Worm (Caenorhabditis elegans) whole organism, L2 larva: ENCODE results near the gene dnj-5.

Experiments
- C34F6.9 ChIP-seq: fragments of 150-350 bp; optimal IDR thresholded peaks from 2 replicates; lab custom pipeline; 2014; ENCODE audit warnings: missing biosample characterization, missing genetic modification characterization
- F13H6.1 ChIP-seq: sonication (generic microtip); optimal IDR thresholded peaks from 2 replicates; lab custom pipeline; 2016; ENCODE audit warnings: missing genetic modification characterization, missing compliant biosample characterization
- Y55F3AM.14 ChIP-seq: fragments of 200-800 bp; sonication (Bioruptor generic); optimal IDR thresholded peaks from 2 replicates; lab custom pipeline; 2018; ENCODE audit warnings: mild to moderate bottlenecking, missing genetic modification characterization, missing compliant biosample characterization
- ZK546.5 ChIP-seq: sonication (generic microtip); optimal IDR thresholded peaks from 2 replicates; lab custom pipeline; 2017; ENCODE audit warnings: missing biosample characterization, missing genetic modification characterization
- aly-2 ChIP-seq: fragments of 150-350 bp; optimal IDR thresholded peaks from 2 replicates; lab custom pipeline; 2014; ENCODE audit warnings: missing biosample characterization, missing genetic modification characterization
- ama-1 ChIP-seq: fragments of 150-350 bp; optimal IDR thresholded peaks from 2 replicates; lab custom pipeline; 2018; ENCODE audit warnings: inconsistent platforms
- blmp-1 ChIP-seq: sonication (generic microtip); optimal IDR thresholded peaks from 2 replicates; lab custom pipeline; 2017; ENCODE audit warnings: missing genetic modification characterization, mild to moderate bottlenecking, missing compliant biosample characterization, antibody characterized with exemption, moderate library complexity; ENCODE audit not compliant: insufficient read depth
- ceh-16 ChIP-seq: fragments of 150-350 bp; optimal IDR thresholded peaks from 2 replicates; lab custom pipeline; 2014; ENCODE audit warnings: missing biosample characterization, missing genetic modification characterization
- ceh-82 ChIP-seq: fragments of 150-350 bp; optimal IDR thresholded peaks from 2 replicates; lab custom pipeline; 2014; ENCODE audit warnings: missing biosample characterization, missing genetic modification characterization
- crh-2 ChIP-seq: sonication (generic microtip); optimal IDR thresholded peaks from 2 replicates; lab custom pipeline; 2017; ENCODE audit warnings: missing biosample characterization, missing genetic modification characterization
- dmd-4 ChIP-seq: sonication (generic microtip); optimal IDR thresholded peaks from 2 replicates; lab custom pipeline; 2017; ENCODE audit warnings: missing biosample characterization, missing genetic modification characterization
- egl-27 ChIP-seq: sonication (generic microtip); optimal IDR thresholded peaks from 3 replicates; lab custom pipeline; 2017; ENCODE audit warnings: missing biosample characterization, missing genetic modification reagents, missing genetic modification characterization
- elt-1 ChIP-seq: fragments of 150-350 bp; optimal IDR thresholded peaks from 2 replicates; lab custom pipeline; 2014; ENCODE audit warnings: missing biosample characterization, missing genetic modification characterization
- elt-3 ChIP-seq: sonication (generic microtip); optimal IDR thresholded peaks from 2 replicates; lab custom pipeline; 2017; ENCODE audit warnings: missing biosample characterization, missing genetic modification characterization
- fos-1 ChIP-seq: fragments of 150-350 bp; optimal IDR thresholded peaks from 2 replicates; lab custom pipeline; 2014; ENCODE audit warnings: missing biosample characterization, missing genetic modification characterization
- gmeb-1 ChIP-seq: fragments of 150-350 bp; optimal IDR thresholded peaks from 2 replicates; lab custom pipeline; 2014; ENCODE audit warnings: missing biosample characterization, missing genetic modification characterization
- lin-11 ChIP-seq: fragments of 150-350 bp; sonication (generic microtip); optimal IDR thresholded peaks from 2 replicates; lab custom pipeline; 2014; ENCODE audit warnings: missing biosample characterization, missing genetic modification characterization, inconsistent platforms, mixed read lengths
- lin-13 ChIP-seq: fragments of 150-350 bp; optimal IDR thresholded peaks from 2 replicates; lab custom pipeline; 2014; ENCODE audit warnings: missing biosample characterization, missing genetic modification reagents, missing genetic modification characterization
- lin-39 ChIP-seq: fragments of 150-350 bp; optimal IDR thresholded peaks from 2 replicates; lab custom pipeline; 2014; ENCODE audit warnings: missing biosample characterization, missing genetic modification reagents, missing genetic modification characterization
- lsy-2 ChIP-seq, 2 experiments: fragments of 150-350 bp in 1 of 2; sonication (generic microtip) in 1 of 2; optimal IDR thresholded peaks; 2 replicates each; lab custom pipeline; 2014 to 2017; ENCODE audit warnings: missing biosample characterization in 2 of 2, missing genetic modification characterization in 2 of 2
- mab-5 ChIP-seq: fragments of 150-350 bp; optimal IDR thresholded peaks from 2 replicates; lab custom pipeline; 2014; ENCODE audit warnings: missing biosample characterization, missing genetic modification characterization
- nhr-10 ChIP-seq: sonication (generic microtip); optimal IDR thresholded peaks from 2 replicates; lab custom pipeline; 2017; ENCODE audit warnings: missing biosample characterization, missing genetic modification characterization
- nhr-11 ChIP-seq: fragments of 150-350 bp; optimal IDR thresholded peaks from 2 replicates; lab custom pipeline; 2014; ENCODE audit warnings: missing biosample characterization, missing genetic modification characterization
- nhr-129 ChIP-seq: fragments of 150-350 bp; optimal IDR thresholded peaks from 2 replicates; lab custom pipeline; 2014; ENCODE audit warnings: missing biosample characterization, missing genetic modification characterization
- nhr-21 ChIP-seq: fragments of 150-350 bp; optimal IDR thresholded peaks from 2 replicates; lab custom pipeline; 2014; ENCODE audit warnings: missing biosample characterization, missing genetic modification characterization
- nhr-23 ChIP-seq: fragments of 150-350 bp; optimal IDR thresholded peaks from 2 replicates; lab custom pipeline; 2014; ENCODE audit warnings: missing biosample characterization, missing genetic modification reagents, missing genetic modification characterization
- nhr-237 ChIP-seq: fragments of 150-350 bp; optimal IDR thresholded peaks from 2 replicates; lab custom pipeline; 2014; ENCODE audit warnings: missing biosample characterization, missing genetic modification characterization
- nhr-25 ChIP-seq: fragments of 150-350 bp; sonication (generic microtip); optimal IDR thresholded peaks from 3 replicates; lab custom pipeline; 2014; ENCODE audit warnings: missing biosample characterization, missing genetic modification characterization
- nhr-6 ChIP-seq: fragments of 150-350 bp; optimal IDR thresholded peaks from 2 replicates; lab custom pipeline; 2014; ENCODE audit warnings: missing biosample characterization, missing genetic modification characterization
- nhr-77 ChIP-seq: fragments of 150-350 bp; optimal IDR thresholded peaks from 2 replicates; lab custom pipeline; 2014; ENCODE audit warnings: missing biosample characterization, missing genetic modification characterization
- peb-1 ChIP-seq: fragments of 150-350 bp; optimal IDR thresholded peaks from 2 replicates; lab custom pipeline; 2014; ENCODE audit warnings: missing biosample characterization, missing genetic modification characterization
- sem-4 ChIP-seq: fragments of 150-350 bp; optimal IDR thresholded peaks from 2 replicates; lab custom pipeline; 2014; ENCODE audit warnings: missing biosample characterization, missing genetic modification reagents, missing genetic modification characterization
- skn-1 ChIP-seq: sonication (generic microtip); optimal IDR thresholded peaks from 2 replicates; lab custom pipeline; 2017; ENCODE audit warnings: missing biosample characterization, missing genetic modification characterization
- sma-3 ChIP-seq: sonication (generic microtip); optimal IDR thresholded peaks from 2 replicates; lab custom pipeline; 2016; ENCODE audit warnings: missing genetic modification reagents, missing genetic modification characterization, missing compliant biosample characterization
- sma-9 ChIP-seq, 2 experiments: fragments of 150-350 bp in 1 of 2; sonication (generic microtip) in 1 of 2; optimal IDR thresholded peaks; 2 replicates each; lab custom pipeline; 2014 to 2016; ENCODE audit warnings: missing genetic modification characterization in 2 of 2, mild to moderate bottlenecking in 1 of 2, missing biosample characterization in 1 of 2, missing compliant biosample characterization in 1 of 2, missing genetic modification reagents in 1 of 2, moderate library complexity in 1 of 2
- unc-55 ChIP-seq: fragments of 150-350 bp; sonication (generic microtip); optimal IDR thresholded peaks from 3 replicates; lab custom pipeline; 2014; ENCODE audit warnings: missing biosample characterization, missing genetic modification reagents, missing genetic modification characterization
- zag-1 ChIP-seq: fragments of 150-350 bp; optimal IDR thresholded peaks from 2 replicates; lab custom pipeline; 2014; ENCODE audit warnings: missing biosample characterization, missing genetic modification characterization
- ztf-1 ChIP-seq: fragments of 200-800 bp; sonication (Bioruptor generic); conservative IDR thresholded peaks from 2 replicates; pipeline ENCODE4 v1.3.6; 2022; ENCODE audit warnings: missing genetic modification characterization, missing compliant biosample characterization
- ztf-11 ChIP-seq: sonication (generic microtip); optimal IDR thresholded peaks from 2 replicates; lab custom pipeline; 2017; ENCODE audit warnings: missing biosample characterization, missing genetic modification characterization
- ztf-4 ChIP-seq: fragments of 150-350 bp; optimal IDR thresholded peaks from 2 replicates; lab custom pipeline; 2014; ENCODE audit warnings: missing biosample characterization, missing genetic modification characterization

Gene dnj-5

ce11 chrII:6830012-6830411, 28.1 kb downstream of the dnj-5 start:
- TF ChIP-seq lin-13 (GFP tag; lab: Kevin White, UChicago) (no peak), fos-1 (tag; lab: Kevin White, UChicago) (peak; percentile 46), ceh-82 (tag; lab: Kevin White, UChicago) (no peak), egl-27 (peak; percentile 35), mab-5 (tag; lab: Kevin White, UChicago) (peak; percentile 61), nhr-129 (peak; percentile 55), peb-1 (tag; lab: Kevin White, UChicago) (no peak), nhr-25 (tag; lab: Kevin White, UChicago) (peak; percentile 24), nhr-10 (tag; lab: Kevin White, UChicago) (no peak), sma-9 (GFP tag; optimal IDR thresholded peaks at IDR 0.05; lab: Kevin White, UChicago) (peak; percentile 35), sma-9 (tag; optimal IDR thresholded peaks at IDR 0.05; lab: Kevin White, UChicago) (no peak), nhr-21 (tag; lab: Kevin White, UChicago) (peak; percentile 30), elt-3 (no peak), crh-2 (tag; lab: Kevin White, UChicago) (no peak), blmp-1 (tag; lab: Kevin White, UChicago) (peak; percentile 3), nhr-23 (no peak)

DNA sequence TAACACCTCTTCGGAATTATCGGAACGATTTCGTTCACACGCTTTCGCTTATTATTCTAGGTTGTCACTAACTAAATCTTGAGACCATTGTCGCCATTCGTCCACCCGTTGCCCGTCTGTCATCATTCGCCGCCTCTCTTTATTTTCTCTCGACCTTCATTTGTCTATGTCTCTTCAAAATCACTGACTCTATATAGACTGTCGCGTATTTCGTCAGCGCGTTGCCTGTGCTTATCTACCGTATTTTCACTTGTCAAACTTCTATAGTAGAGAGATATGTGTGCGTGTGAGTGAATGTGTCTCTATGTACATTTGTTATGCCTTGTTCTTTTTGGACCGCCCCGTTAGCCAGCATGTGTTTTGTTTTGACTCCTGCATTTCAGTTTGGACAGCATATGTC, 29.0 kb downstream of the dnj-5 start:
- TF ChIP-seq nhr-77 (tag; lab: Kevin White, UChicago) (no peak), crh-2 (tag; lab: Kevin White, UChicago) (peak; percentile 41), egl-27 (peak; percentile 12), sma-3 (GFP tag; lab: Kevin White, UChicago) (peak; percentile 59), ztf-1 (GFP tag; lab: Robert Waterston, UW) (no peak), lin-39 (no peak), nhr-25 (tag; lab: Kevin White, UChicago) (peak; percentile 71), fos-1 (tag; lab: Kevin White, UChicago) (peak; percentile 96), gmeb-1 (no peak), lsy-2 (tag; optimal IDR thresholded peaks at IDR 0.05; lab: Kevin White, UChicago) (peak in 1 of 2 experiments; percentile 48), F13H6.1 (tag; lab: Kevin White, UChicago) (peak; percentile 36), ztf-11 (no peak), nhr-237 (tag; lab: Kevin White, UChicago) (no peak), mab-5 (tag; lab: Kevin White, UChicago) (no peak), ceh-82 (tag; lab: Kevin White, UChicago) (no peak), nhr-11 (tag; lab: Kevin White, UChicago) (no peak), ztf-4 (no peak), nhr-129 (peak; percentile 75), Y55F3AM.14 (GFP tag; lab: Kevin White, UChicago) (no peak), aly-2 (tag; lab: Kevin White, UChicago) (no peak), lin-11 (no peak), ama-1 (lab: Kevin White, UChicago) (no peak), unc-55 (GFP tag; lab: Kevin White, UChicago) (no peak), ceh-16 (peak; percentile 52), dmd-4 (no peak), nhr-21 (tag; lab: Kevin White, UChicago) (no peak), sem-4 (peak; percentile 33), C34F6.9 (tag; lab: Kevin White, UChicago) (peak; percentile 30), blmp-1 (tag; lab: Kevin White, UChicago) (peak; percentile 96), sma-9 (GFP tag; optimal IDR thresholded peaks at IDR 0.05; lab: Kevin White, UChicago) (peak; percentile 73), sma-9 (tag; optimal IDR thresholded peaks at IDR 0.05; lab: Kevin White, UChicago) (no peak)

DNA sequence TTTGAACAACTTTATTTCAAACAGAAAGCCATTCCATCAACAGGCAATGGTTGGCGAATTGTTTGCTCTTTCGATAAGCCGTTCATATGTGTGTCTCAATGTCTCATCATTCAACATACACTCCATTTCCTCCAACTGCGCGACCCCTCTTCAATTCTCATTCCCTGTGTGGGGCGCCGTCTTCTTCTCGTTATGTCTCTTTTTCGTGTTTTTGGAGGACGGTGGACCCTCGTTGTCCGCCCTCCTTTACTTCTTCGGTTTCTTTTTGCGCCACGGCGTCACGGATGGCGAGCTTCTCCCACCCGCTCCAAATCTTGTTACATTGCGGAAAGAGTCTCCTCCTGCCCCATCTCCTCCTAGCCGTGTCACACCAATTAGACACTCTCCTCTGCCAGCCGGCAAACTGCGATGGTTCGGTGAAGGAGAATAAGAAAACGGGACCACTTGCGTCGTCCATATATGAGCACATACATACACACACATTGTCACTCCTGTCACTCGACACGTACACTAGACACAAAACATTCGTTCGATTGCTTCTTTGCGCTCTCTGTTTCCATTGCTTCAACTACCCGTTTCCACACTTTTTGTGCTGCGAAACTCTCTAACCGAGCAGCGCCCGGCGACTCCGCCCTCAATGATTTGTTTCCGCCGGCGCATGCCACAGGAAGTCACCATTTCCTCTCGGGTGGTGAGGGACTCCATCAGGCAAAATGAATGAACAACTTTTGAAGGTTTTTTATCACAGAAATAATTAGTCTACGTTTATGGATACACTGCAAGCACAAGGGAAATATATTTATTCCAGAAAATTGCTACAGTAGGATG, 29.8 kb downstream of the dnj-5 start:
- no peak for TF ChIP-seq nhr-21 (tag; lab: Kevin White, UChicago)
- no peak for TF ChIP-seq sem-4
- TF ChIP-seq nhr-25 (tag; lab: Kevin White, UChicago), result no peak
- no peak for TF ChIP-seq nhr-6 (tag; lab: Kevin White, UChicago)
- TF ChIP-seq skn-1 (tag; lab: Kevin White, UChicago), result no peak
- TF ChIP-seq ceh-82 (tag; lab: Kevin White, UChicago), result no peak
- TF ChIP-seq elt-3, result no peak
- TF ChIP-seq C34F6.9 (tag; lab: Kevin White, UChicago), result peak; percentile 14
- no peak for TF ChIP-seq lin-13 (GFP tag; lab: Kevin White, UChicago)
- no peak for TF ChIP-seq lsy-2 (tag; optimal IDR thresholded peaks at IDR 0.05; lab: Kevin White, UChicago)
- no peak for TF ChIP-seq blmp-1 (tag; lab: Kevin White, UChicago)
- TF ChIP-seq unc-55 (GFP tag; lab: Kevin White, UChicago), result peak; percentile 3
- TF ChIP-seq mab-5 (tag; lab: Kevin White, UChicago), result no peak
- peak; percentile 38 for TF ChIP-seq sma-9 (GFP tag; optimal IDR thresholded peaks at IDR 0.05; lab: Kevin White, UChicago)
- no peak for TF ChIP-seq sma-9 (tag; optimal IDR thresholded peaks at IDR 0.05; lab: Kevin White, UChicago)
- TF ChIP-seq elt-1, result no peak
- no peak for TF ChIP-seq nhr-23
- TF ChIP-seq ZK546.5 (tag; lab: Kevin White, UChicago), result no peak
- TF ChIP-seq zag-1 (tag; lab: Kevin White, UChicago), result peak; percentile 8
